Fruit fly (Drosophila melanogaster) S2 (cell line): ENCODE data around the gene CG4393.

Experiments used
- CG8478 ChIP-seq: fragments of >200 bp; optimal IDR thresholded peaks from 2 replicates; lab custom pipeline; 2018
- CTCF ChIP-seq, 2 experiments: fragments of >200 bp; optimal IDR thresholded peaks; 2 replicates each; lab custom pipeline; 2018

- no peak for TF ChIP-seq CG8478 (lab: Kevin White, UChicago)
- TF ChIP-seq CTCF (optimal IDR thresholded peaks at IDR 0.05; lab: Kevin White, UChicago) = no peak
Measured at dm6 chr3R:23377288-23377687, 7.3 kb downstream of the CG4393 start.
